Worm (Caenorhabditis elegans): Measurements from ENCODE around the gene irg-8.

The irg-8 gene

DNA sequence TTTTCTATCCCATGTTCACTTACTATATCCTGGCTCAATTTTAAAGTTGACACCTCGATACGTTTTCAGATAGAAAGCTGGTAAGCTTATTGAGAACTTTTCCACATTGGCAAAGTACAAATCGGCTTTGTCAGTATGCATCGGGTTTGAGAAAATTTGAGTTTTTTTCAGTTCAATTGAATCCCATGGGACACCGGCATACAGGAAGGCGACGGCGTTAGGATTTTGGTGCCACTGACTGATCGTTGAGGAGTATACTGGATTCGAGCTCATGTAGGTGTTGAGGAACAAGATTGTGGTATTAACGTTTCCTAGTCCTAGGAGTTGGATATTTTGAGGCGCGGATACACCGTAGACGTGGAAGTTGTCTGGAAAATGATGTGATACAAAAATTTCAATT lies 4.7 kb downstream of the irg-8 start:
- TF ChIP-seq nhr-11 (tag; optimal IDR thresholded peaks at IDR 0.05) (no peak), ceh-82 (tag; optimal IDR thresholded peaks at IDR 0.05) (no peak), nhr-237 (tag; optimal IDR thresholded peaks at IDR 0.05) (no peak), elt-1 (tag; optimal IDR thresholded peaks at IDR 0.05) (no peak), tbx-2 (tag; optimal IDR thresholded peaks at IDR 0.05) (no peak), ama-1 (optimal IDR thresholded peaks at IDR 0.05) (no peak), elt-2 (tag; optimal IDR thresholded peaks at IDR 0.05) (no peak), hmg-11 (tag; optimal IDR thresholded peaks at IDR 0.05) (no peak)

- TF ChIP-seq nfya-1 (tag; optimal IDR thresholded peaks at IDR 0.05; ENCODE audit: insufficient read depth) (no peak), mdl-1 (tag; optimal IDR thresholded peaks at IDR 0.05) (no peak), unc-39 (tag; optimal IDR thresholded peaks at IDR 0.05) (no peak), nhr-12 (tag; optimal IDR thresholded peaks at IDR 0.05) (no peak), mml-1 (tag; optimal IDR thresholded peaks at IDR 0.05) (no peak), ceh-9 (tag; optimal IDR thresholded peaks at IDR 0.05) (no peak), elt-3 (tag; optimal IDR thresholded peaks at IDR 0.05) (no peak), nhr-11 (tag; optimal IDR thresholded peaks at IDR 0.05) (no peak), ceh-82 (tag; optimal IDR thresholded peaks at IDR 0.05) (no peak), jun-1 (tag; optimal IDR thresholded peaks at IDR 0.05) (no peak)
Observed at ce11 chrV:404210-404669, 13.3 kb downstream of the irg-8 start, which contains the start of gene nhr-252. Gene nhr-252 (plus strand): TSS chrV:404619.

- no peak for TF ChIP-seq unc-39 (tag; optimal IDR thresholded peaks at IDR 0.05)
- no peak for TF ChIP-seq egl-27 (tag; optimal IDR thresholded peaks at IDR 0.05)
- TF ChIP-seq lin-15B (tag; optimal IDR thresholded peaks at IDR 0.05) = no peak
- no peak for TF ChIP-seq fos-1 (tag; optimal IDR thresholded peaks at IDR 0.05)
- no peak for TF ChIP-seq jun-1 (tag; optimal IDR thresholded peaks at IDR 0.05)
- TF ChIP-seq unc-62 (GFP tag; optimal IDR thresholded peaks at IDR 0.05) = no peak
- no peak for TF ChIP-seq skn-1 (tag; optimal IDR thresholded peaks at IDR 0.05)
- TF ChIP-seq mdl-1 (tag; optimal IDR thresholded peaks at IDR 0.05) = no peak
- no peak for TF ChIP-seq eor-1 (tag; optimal IDR thresholded peaks at IDR 0.05)
- TF ChIP-seq aly-2 (tag; optimal IDR thresholded peaks at IDR 0.05) = no peak
- TF ChIP-seq nhr-76 (tag; optimal IDR thresholded peaks at IDR 0.05) = no peak
- TF ChIP-seq tbx-2 (tag; optimal IDR thresholded peaks at IDR 0.05) = no peak
- no peak for TF ChIP-seq pqm-1 (tag; optimal IDR thresholded peaks at IDR 0.05)
- no peak for TF ChIP-seq egl-5 (tag; optimal IDR thresholded peaks at IDR 0.05)
Observed at ce11 chrV:403028-403427, 14.5 kb downstream of the irg-8 start, which contains the start of gene srh-62. Gene srh-62 (minus strand): TSS chrV:403128.

ce11 chrV:399721-400120 lies 17.8 kb downstream of the irg-8 start, which contains the start of gene scl-27:
Gene scl-27 (plus strand): TSS chrV:400021.
- TF ChIP-seq lin-15B (tag; optimal IDR thresholded peaks at IDR 0.05) = no peak
- no peak for TF ChIP-seq nhr-25 (tag; optimal IDR thresholded peaks at IDR 0.05)
- no peak for TF ChIP-seq nhr-76 (tag; optimal IDR thresholded peaks at IDR 0.05)
- no peak for TF ChIP-seq ZK546.5 (tag; optimal IDR thresholded peaks at IDR 0.05)
- no peak for TF ChIP-seq ceh-9 (tag; optimal IDR thresholded peaks at IDR 0.05)
- no peak for TF ChIP-seq egl-5 (tag; optimal IDR thresholded peaks at IDR 0.05)
- no peak for TF ChIP-seq skn-1 (tag; optimal IDR thresholded peaks at IDR 0.05)
- TF ChIP-seq egl-27 (tag; optimal IDR thresholded peaks at IDR 0.05) = no peak
- no peak for TF ChIP-seq nhr-77 (tag; optimal IDR thresholded peaks at IDR 0.05)
- no peak for TF ChIP-seq nhr-43 (tag; optimal IDR thresholded peaks at IDR 0.05; ENCODE audit: poor library complexity, severe bottlenecking)
- TF ChIP-seq ceh-16 (tag; optimal IDR thresholded peaks at IDR 0.05) = no peak
- no peak for TF ChIP-seq mdl-1 (tag; optimal IDR thresholded peaks at IDR 0.05)
- no peak for TF ChIP-seq elt-3 (tag; optimal IDR thresholded peaks at IDR 0.05)
- TF ChIP-seq nhr-23 (tag; optimal IDR thresholded peaks at IDR 0.05) = no peak
- TF ChIP-seq pha-4 (tag; optimal IDR thresholded peaks at IDR 0.05) = no peak
- TF ChIP-seq eor-1 (tag; optimal IDR thresholded peaks at IDR 0.05) = no peak
- TF ChIP-seq lsy-12 (tag; optimal IDR thresholded peaks at IDR 0.05) = no peak
- TF ChIP-seq nhr-67 (tag; optimal IDR thresholded peaks at IDR 0.05) = no peak
- no peak for TF ChIP-seq unc-39 (tag; optimal IDR thresholded peaks at IDR 0.05)
- no peak for TF ChIP-seq elt-1 (tag; optimal IDR thresholded peaks at IDR 0.05)

- no peak for TF ChIP-seq lin-15B (tag; optimal IDR thresholded peaks at IDR 0.05)
- no peak for TF ChIP-seq lsy-12 (tag; optimal IDR thresholded peaks at IDR 0.05)
- no peak for TF ChIP-seq nhr-43 (tag; optimal IDR thresholded peaks at IDR 0.05; ENCODE audit: poor library complexity, severe bottlenecking)
- TF ChIP-seq lin-39 (tag; optimal IDR thresholded peaks at IDR 0.05) = no peak
- TF ChIP-seq pqm-1 (tag; optimal IDR thresholded peaks at IDR 0.05) = no peak
- no peak for TF ChIP-seq ztf-4 (tag; optimal IDR thresholded peaks at IDR 0.05)
- no peak for TF ChIP-seq ceh-16 (tag; optimal IDR thresholded peaks at IDR 0.05)
- peak; percentile 46 for TF ChIP-seq nhr-11 (tag; optimal IDR thresholded peaks at IDR 0.05)
- TF ChIP-seq elt-1 (tag; optimal IDR thresholded peaks at IDR 0.05) = no peak
Observed at ce11 chrV:396309-396708, 21.2 kb downstream of the irg-8 start, which contains the start of gene nhr-253. Gene nhr-253 (plus strand): TSS chrV:396593.
